Fruit fly (Drosophila melanogaster) whole organism, prepupa: ENCODE results near the gene CG14096.
"Not testable (repeated sequence)": the region's sequence is repeated elsewhere in the genome, so short reads cannot be mapped to it uniquely, and the experiment has no call there.

Experiments used
- Blimp-1 ChIP-seq: fragments of 200-800 bp; sonication (Bioruptor generic); optimal IDR thresholded peaks from 3 replicates; lab custom pipeline; 2017; ENCODE audit warnings: missing biosample characterization, missing genetic modification characterization, mild to moderate bottlenecking, moderate library complexity, missing genetic modification reagents
- CG10631 ChIP-seq: fragments of 200-800 bp; sonication (Bioruptor generic); optimal IDR thresholded peaks from 2 replicates; lab custom pipeline; 2016; ENCODE audit warnings: missing biosample characterization, missing genetic modification characterization
- CG11294 ChIP-seq: fragments of 200-800 bp; sonication (Bioruptor generic); IDR thresholded peaks from 2 replicates; pipeline ENCODE4 v1.3.6; 2022; ENCODE audit warnings: missing biosample characterization, missing genetic modification characterization
- CG11762 ChIP-seq: fragments of 200-800 bp; sonication (Bioruptor generic); optimal IDR thresholded peaks from 3 replicates; lab custom pipeline; 2016; ENCODE audit warnings: missing biosample characterization, missing genetic modification characterization; ENCODE audit not compliant: insufficient read depth
- CG11902 ChIP-seq: fragments of 200-800 bp; sonication (Bioruptor generic); optimal IDR thresholded peaks from 3 replicates; lab custom pipeline; 2016; ENCODE audit warnings: missing biosample characterization, missing genetic modification characterization
- CG15336 ChIP-seq: fragments of 200-800 bp; sonication (Bioruptor generic); IDR thresholded peaks from 2 replicates; pipeline ENCODE4 v1.3.6; 2022; ENCODE audit warnings: missing biosample characterization, missing genetic modification characterization
- CG1621 ChIP-seq: fragments of 200-800 bp; sonication (Bioruptor generic); optimal IDR thresholded peaks from 3 replicates; lab custom pipeline; 2018; ENCODE audit warnings: missing biosample characterization, mild to moderate bottlenecking, missing genetic modification characterization
- CG16779 ChIP-seq: fragments of 200-800 bp; sonication (Bioruptor generic); optimal IDR thresholded peaks from 3 replicates; lab custom pipeline; 2017; ENCODE audit warnings: missing biosample characterization, mild to moderate bottlenecking, missing genetic modification characterization
- CG32006 ChIP-seq: fragments of 200-800 bp; sonication (Bioruptor generic); optimal IDR thresholded peaks from 3 replicates; lab custom pipeline; 2017; ENCODE audit warnings: missing biosample characterization, mild to moderate bottlenecking, missing genetic modification characterization
- CG34406 ChIP-seq: fragments of 200-800 bp; sonication (Bioruptor generic); optimal IDR thresholded peaks from 3 replicates; lab custom pipeline; 2016; ENCODE audit warnings: missing biosample characterization, missing genetic modification characterization
- CG6276 ChIP-seq: fragments of 200-800 bp; sonication (Bioruptor generic); optimal IDR thresholded peaks from 2 replicates; lab custom pipeline; 2017; ENCODE audit warnings: missing biosample characterization, mild to moderate bottlenecking, missing genetic modification characterization
- CG6854 ChIP-seq: fragments of 200-800 bp; sonication (Bioruptor generic); optimal IDR thresholded peaks from 2 replicates; lab custom pipeline; 2017; ENCODE audit warnings: missing biosample characterization, mild to moderate bottlenecking, missing genetic modification characterization
- CG8119 ChIP-seq: fragments of 200-800 bp; sonication (Bioruptor generic); IDR thresholded peaks from 3 replicates; pipeline ENCODE4 v1.3.6; 2022; ENCODE audit warnings: missing biosample characterization, missing genetic modification characterization
- CG8632 ChIP-seq: fragments of 200-800 bp; sonication (Bioruptor generic); optimal IDR thresholded peaks from 3 replicates; lab custom pipeline; 2016; ENCODE audit warnings: missing biosample characterization, missing genetic modification characterization
- CG9139 ChIP-seq: fragments of 200-800 bp; sonication (Bioruptor generic); optimal IDR thresholded peaks from 3 replicates; lab custom pipeline; 2017; ENCODE audit warnings: missing biosample characterization, mild to moderate bottlenecking, missing genetic modification characterization
- Eip75B ChIP-seq: fragments of 200-800 bp; sonication (Bioruptor generic); optimal IDR thresholded peaks from 3 replicates; lab custom pipeline; 2016; ENCODE audit warnings: missing biosample characterization, missing genetic modification characterization
- Eip78C ChIP-seq: fragments of 200-800 bp; sonication (Bioruptor generic); peaks from one replicate; lab custom pipeline; 2016; ENCODE audit warnings: missing biosample characterization, missing genetic modification characterization
- Eip93F ChIP-seq: fragments of 200-800 bp; sonication (Bioruptor generic); optimal IDR thresholded peaks from 2 replicates; lab custom pipeline; 2016; ENCODE audit warnings: missing biosample characterization, mild to moderate bottlenecking, missing genetic modification characterization
- Ets96B ChIP-seq: fragments of 200-800 bp; optimal IDR thresholded peaks from 2 replicates; lab custom pipeline; 2019; ENCODE audit warnings: missing biosample characterization, mild to moderate bottlenecking, missing genetic modification characterization, moderate library complexity
- Gug ChIP-seq: fragments of 200-800 bp; sonication (Bioruptor generic); IDR thresholded peaks from 2 replicates; pipeline ENCODE4 v1.3.6; 2022; ENCODE audit warnings: missing biosample characterization, missing genetic modification characterization
- Hr38 ChIP-seq: sonication (Bioruptor generic); optimal IDR thresholded peaks from 2 replicates; lab custom pipeline; 2016; ENCODE audit warnings: missing biosample characterization, missing genetic modification characterization
- Lpt ChIP-seq: fragments of 200-800 bp; sonication (Bioruptor generic); optimal IDR thresholded peaks from 3 replicates; lab custom pipeline; 2016; ENCODE audit warnings: missing biosample characterization, missing genetic modification characterization
- Met ChIP-seq: fragments of 200-800 bp; sonication (Bioruptor generic); optimal IDR thresholded peaks from 3 replicates; lab custom pipeline; 2016; ENCODE audit warnings: missing biosample characterization, missing genetic modification characterization
- OdsH ChIP-seq: fragments of 200-800 bp; sonication (Bioruptor generic); optimal IDR thresholded peaks from 3 replicates; lab custom pipeline; 2016; ENCODE audit warnings: missing biosample characterization, missing genetic modification characterization
- Smox ChIP-seq: fragments of 200-800 bp; sonication (Bioruptor generic); optimal IDR thresholded peaks from 3 replicates; lab custom pipeline; 2016; ENCODE audit warnings: missing biosample characterization, missing genetic modification characterization
- Sox14 ChIP-seq: fragments of 200-800 bp; sonication (Bioruptor generic); optimal IDR thresholded peaks from 3 replicates; lab custom pipeline; 2016; ENCODE audit warnings: missing biosample characterization, missing genetic modification characterization
- Sox15 ChIP-seq: fragments of 200-800 bp; sonication (Bioruptor generic); optimal IDR thresholded peaks from 3 replicates; lab custom pipeline; 2016; ENCODE audit warnings: missing biosample characterization, missing genetic modification characterization
- acj6 ChIP-seq: fragments of 200-800 bp; sonication (Bioruptor generic); optimal IDR thresholded peaks from 3 replicates; lab custom pipeline; 2016; ENCODE audit warnings: missing biosample characterization, missing genetic modification characterization
- dac ChIP-seq: fragments of 200-800 bp; sonication (Bioruptor generic); optimal IDR thresholded peaks from 2 replicates; lab custom pipeline; 2017; ENCODE audit warnings: missing biosample characterization, mild to moderate bottlenecking, missing genetic modification characterization
- dsx ChIP-seq: fragments of 200-800 bp; optimal IDR thresholded peaks from 3 replicates; lab custom pipeline; 2019; ENCODE audit warnings: missing biosample characterization, mild to moderate bottlenecking, missing genetic modification characterization, moderate library complexity; ENCODE audit not compliant: poor library complexity, severe bottlenecking
- eg ChIP-seq: fragments of 200-800 bp; sonication (Bioruptor generic); IDR thresholded peaks from 3 replicates; pipeline ENCODE4 v1.3.6; 2022; ENCODE audit warnings: missing biosample characterization, missing genetic modification characterization
- esn ChIP-seq: fragments of 200-800 bp; sonication (Bioruptor generic); optimal IDR thresholded peaks from 2 replicates; lab custom pipeline; 2016; ENCODE audit warnings: missing biosample characterization, mild to moderate bottlenecking, missing genetic modification characterization, moderate library complexity
- spab ChIP-seq: fragments of 200-800 bp; sonication (Bioruptor generic); optimal IDR thresholded peaks from 2 replicates; lab custom pipeline; 2017; ENCODE audit warnings: missing biosample characterization, mild to moderate bottlenecking, missing genetic modification characterization, missing genetic modification reagents
- ss ChIP-seq, 2 experiments: fragments of 200-800 bp; sonication (Bioruptor generic); optimal IDR thresholded peaks; 2 replicates in 1 of 2; 3 replicates in 1 of 2; lab custom pipeline; 2017 to 2018; ENCODE audit warnings: mild to moderate bottlenecking in 2 of 2, missing biosample characterization in 2 of 2, missing genetic modification characterization in 2 of 2, moderate library complexity in 1 of 2
- svp ChIP-seq: fragments of 200-800 bp; sonication (Bioruptor generic); peaks from one replicate; lab custom pipeline; 2016; ENCODE audit warnings: missing biosample characterization, missing genetic modification characterization

The CG14096 gene

DNA sequence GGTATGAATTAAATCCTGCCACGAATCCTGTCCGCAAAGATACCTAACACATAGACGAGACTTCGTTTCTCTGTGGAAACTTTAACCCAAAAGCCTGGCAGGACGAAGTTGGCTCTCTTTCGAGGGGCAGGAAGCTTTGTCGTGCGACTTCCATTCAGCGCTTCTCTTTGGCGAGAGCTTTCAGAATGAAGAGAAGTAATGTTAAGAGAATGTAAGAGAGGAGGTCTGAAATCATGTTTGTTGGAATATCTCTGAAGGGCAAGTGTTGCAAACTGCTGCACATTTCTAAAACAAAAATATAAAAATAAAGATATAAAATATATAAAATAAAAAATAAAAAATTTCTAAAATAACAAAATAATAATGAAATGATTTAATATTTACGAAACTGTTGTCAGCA is 15.1 kb upstream of the CG14096 start:
- TF ChIP-seq Lpt (GFP tag; lab: Kevin White, UChicago) = no peak
- no peak for TF ChIP-seq CG11294
- no peak for TF ChIP-seq Blimp-1 (GFP tag; lab: Kevin White, UChicago)
- no peak for TF ChIP-seq Eip75B
- no peak for TF ChIP-seq Hr38 (GFP tag; lab: Kevin White, UChicago)
- no peak for TF ChIP-seq CG6854 (GFP tag; lab: Kevin White, UChicago)
- no peak for TF ChIP-seq CG9139 (GFP tag; lab: Kevin White, UChicago)
- no peak for TF ChIP-seq CG11762 (GFP tag; lab: Kevin White, UChicago)
- TF ChIP-seq Gug = no peak
- TF ChIP-seq CG34406 = no peak
- no peak for TF ChIP-seq Ets96B
- TF ChIP-seq, all 60 proteins: peak for 0

DNA sequence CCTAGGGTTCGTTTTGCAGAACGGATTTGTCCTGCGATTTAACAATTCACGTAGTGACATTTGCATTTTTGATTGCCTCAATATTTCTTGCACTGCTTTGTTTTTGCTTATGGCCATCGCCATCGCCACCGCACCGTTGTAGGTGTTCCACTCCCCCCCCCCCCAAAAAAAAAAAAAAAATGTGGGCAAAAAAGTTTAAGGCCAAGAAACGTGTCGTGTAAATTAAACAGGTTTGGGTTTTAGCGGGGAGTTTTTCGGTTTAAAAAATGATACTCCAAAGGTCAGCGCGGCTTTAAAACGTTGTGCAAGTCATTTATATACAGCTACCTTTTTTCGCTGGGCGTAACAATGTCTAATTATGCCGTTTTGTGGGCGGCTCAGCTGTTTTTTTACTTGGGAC is 14.3 kb upstream of the CG14096 start:
- TF ChIP-seq CG8632 (GFP tag; lab: Kevin White, UChicago) (no peak), CG11902 (no peak), CG1621 (tag; lab: Kevin White, UChicago) (no peak), Met (GFP tag; lab: Kevin White, UChicago) (no peak), spab (GFP tag; lab: Kevin White, UChicago) (no peak), Sox15 (GFP tag; lab: Kevin White, UChicago) (no peak), esn (GFP tag; lab: Kevin White, UChicago) (no peak), CG16779 (tag; lab: Kevin White, UChicago) (no peak), CG15336 (GFP tag; lab: Robert Waterston, UW) (no peak), CG6854 (GFP tag; lab: Kevin White, UChicago) (no peak), acj6 (GFP tag; lab: Kevin White, UChicago) (no peak), Eip78C (GFP tag; lab: Kevin White, UChicago) (peak; percentile 50), dac (GFP tag; lab: Kevin White, UChicago) (no peak), svp (GFP tag; lab: Kevin White, UChicago) (peak; percentile 19), CG34406 (no peak), CG8119 (GFP tag; lab: Robert Waterston, UW) (no peak), CG32006 (GFP tag; lab: Kevin White, UChicago) (no peak), CG10631 (GFP tag; lab: Kevin White, UChicago) (no peak), Smox (GFP tag; lab: Kevin White, UChicago) (no peak), Gug (no peak), Blimp-1 (GFP tag; lab: Kevin White, UChicago) (no peak), ss (GFP tag; optimal IDR thresholded peaks at IDR 0.05; lab: Kevin White, UChicago) (peak in 1 of 2 experiments; percentile 6), dsx (GFP tag; lab: Kevin White, UChicago) (no peak), CG6276 (GFP tag; lab: Kevin White, UChicago) (no peak), CG9139 (GFP tag; lab: Kevin White, UChicago) (no peak), Eip93F (GFP tag; lab: Kevin White, UChicago) (no peak), eg (GFP tag; lab: Robert Waterston, UW) (0 out of 3 replicates have a peak, but pooled peaks have one; percentile 13)

- not testable (repeated sequence) for TF ChIP-seq OdsH, Smox, Eip78C (GFP tag; lab: Kevin White, UChicago)
Observed at dm6 chr3L:19475478-19475877, 8.6 kb upstream of the CG14096 start, which contains the start of the genes CG18294 and CG32213. Gene CG18294 (minus strand): TSS chr3L:19475578. Gene CG32213 (plus strand): TSS chr3L:19475839.

dm6 chr3L:19472128-19472527 is 5.2 kb upstream of the CG14096 start, which contains the start of the genes 825-Oak and CG12519:
Gene 825-Oak (minus strand): TSS chr3L:19472228.
Gene CG12519 (plus strand): TSS chr3L:19472491.
- not testable (repeated sequence) for TF ChIP-seq Sox14 (GFP tag; lab: Kevin White, UChicago); Hr38 (GFP tag; lab: Kevin White, UChicago); CG15336 (GFP tag; lab: Robert Waterston, UW)
- TF ChIP-seq, all 60 proteins: peak for 0; not testable (repeated sequence) for 60
